Worm (Caenorhabditis elegans): ENCODE data around the gene F39E9.14.

DNA sequence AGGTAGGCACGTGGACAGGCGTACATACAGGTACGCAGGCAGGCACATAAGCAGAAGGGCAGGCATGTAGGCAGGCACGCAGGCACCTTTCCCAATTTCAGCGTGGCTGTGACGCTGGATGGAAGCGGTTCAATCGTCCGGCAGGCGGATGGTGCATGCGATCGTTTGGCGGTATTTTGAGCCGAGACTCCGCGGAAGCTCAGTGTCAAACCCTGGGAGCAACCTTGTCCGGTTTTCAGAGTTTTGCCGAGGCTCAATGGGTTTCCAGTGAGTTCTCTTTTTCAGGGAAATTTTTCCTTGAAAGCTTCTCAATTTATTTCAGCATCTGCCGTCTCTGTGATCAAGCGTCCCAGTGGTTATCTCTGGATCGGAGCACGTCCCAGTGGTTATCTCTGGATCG lies 40.2 kb downstream of the F39E9.14 start:
- TF ChIP-seq tab-1 (GFP tag; IDR thresholded peaks at IDR 0.05): no peak
- TF ChIP-seq flt-1 (GFP tag; IDR thresholded peaks at IDR 0.05): no peak
- TF ChIP-seq klf-2 (GFP tag; conservative IDR thresholded peaks at IDR 0.05): no peak
- TF ChIP-seq cog-1 (tag; optimal IDR thresholded peaks at IDR 0.05): no peak

Data from whole organism, midembryonic.